Fruit fly (Drosophila melanogaster) S2 (cell line): ENCODE results near the gene REPTOR-BP.
A peak's percentile ranks its signal among the peaks of the same experiment; 100 is the strongest.

Experiments used
- CG8478 ChIP-seq: fragments of >200 bp; optimal IDR thresholded peaks from 2 replicates; lab custom pipeline; 2018
- CTCF ChIP-seq, 2 experiments: fragments of >200 bp; optimal IDR thresholded peaks; 2 replicates each; lab custom pipeline; 2018

- no peak for TF ChIP-seq CG8478
- peak in 1 of 2 experiments; percentile 3 for TF ChIP-seq CTCF (optimal IDR thresholded peaks at IDR 0.05; lab: Kevin White, UChicago)
Measured at dm6 chr2L:10260750-10261493, 3.0 kb upstream of the REPTOR-BP start, which contains the start of gene Pten.
